Worm (Caenorhabditis elegans) whole organism, L4/young adult: ENCODE results near the gene fbxa-53.

ENCODE experiments used
- W03F9.2 ChIP-seq: fragments of 150-350 bp; optimal IDR thresholded peaks from 2 replicates; lab custom pipeline; 2014; ENCODE audit warnings: missing biosample characterization, missing genetic modification characterization
- dao-5 ChIP-seq: sonication (generic microtip); optimal IDR thresholded peaks from 2 replicates; lab custom pipeline; 2016; ENCODE audit warnings: missing genotype, missing genetic modification characterization, moderate library complexity, missing compliant biosample characterization
- him-1 ChIP-seq: sonication (generic microtip); optimal IDR thresholded peaks from 2 replicates; lab custom pipeline; 2016; ENCODE audit warnings: missing genotype, missing genetic modification reagents, missing genetic modification characterization, missing compliant biosample characterization

DNA sequence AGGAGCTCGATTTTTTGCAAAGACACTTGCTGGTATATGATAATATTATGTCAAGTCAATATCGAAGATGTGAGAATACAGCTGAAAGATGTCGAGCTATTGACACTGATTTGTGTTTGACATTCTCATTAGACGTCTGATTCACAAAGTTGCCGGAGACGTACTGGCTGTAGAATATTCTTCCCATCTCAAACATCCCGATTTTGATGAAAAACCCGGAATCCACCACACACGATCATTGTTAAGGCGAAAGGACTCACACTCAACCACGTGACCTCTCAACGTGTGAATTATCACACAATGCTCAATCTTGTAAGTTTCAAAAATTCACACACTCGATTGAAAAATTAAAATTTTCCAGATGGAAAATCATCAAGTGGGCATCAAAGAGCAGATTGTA, 17.6 kb upstream of the fbxa-53 start, which contains the start of gene F07G6.12:
- TF ChIP-seq dao-5 = no peak
- TF ChIP-seq W03F9.2 (tag; lab: Kevin White, UChicago) = no peak
- no peak for TF ChIP-seq him-1
